Fruit fly (Drosophila melanogaster) whole organism, adult: ENCODE measurements around the gene grk.

Experiments used
- CG14711 ChIP-seq: fragments of 200-800 bp; sonication (Bioruptor generic); optimal IDR thresholded peaks from 2 replicates; lab custom pipeline; 2018; ENCODE audit warnings: missing biosample characterization, mild to moderate bottlenecking, missing genetic modification characterization, moderate library complexity
- CG33017 ChIP-seq: fragments of 200-800 bp; sonication (Bioruptor generic); optimal IDR thresholded peaks from 2 replicates; lab custom pipeline; 2018; ENCODE audit warnings: missing biosample characterization, mild to moderate bottlenecking, missing genetic modification characterization, moderate library complexity
- CG5204 ChIP-seq: fragments of 200-800 bp; sonication (Bioruptor generic); optimal IDR thresholded peaks from 2 replicates; lab custom pipeline; 2016; ENCODE audit warnings: missing biosample characterization, missing genetic modification characterization
- Crg-1 ChIP-seq: fragments of 200-800 bp; sonication (Bioruptor generic); optimal IDR thresholded peaks from 2 replicates; lab custom pipeline; 2016; ENCODE audit warnings: missing biosample characterization, missing genetic modification characterization
- bab1 ChIP-seq: fragments of 200-800 bp; sonication (Bioruptor generic); optimal IDR thresholded peaks from 3 replicates; lab custom pipeline; 2019; ENCODE audit warnings: missing biosample characterization, mild to moderate bottlenecking, missing genetic modification characterization, moderate library complexity
- cic ChIP-seq: fragments of 200-800 bp; sonication (Bioruptor generic); optimal IDR thresholded peaks from 2 replicates; lab custom pipeline; 2017; ENCODE audit warnings: missing biosample characterization, mild to moderate bottlenecking, missing genetic modification characterization, moderate library complexity
- cnc ChIP-seq, 2 experiments: fragments of >200 bp; optimal IDR thresholded peaks; 2 replicates each; lab custom pipeline; 2017
- tj ChIP-seq: fragments of 200-800 bp; sonication (Bioruptor generic); optimal IDR thresholded peaks from 3 replicates; lab custom pipeline; 2017; ENCODE audit warnings: missing biosample characterization, mild to moderate bottlenecking, missing genetic modification characterization, moderate library complexity
- toe ChIP-seq: fragments of 200-800 bp; sonication (Bioruptor generic); optimal IDR thresholded peaks from 2 replicates; lab custom pipeline; 2016; ENCODE audit warnings: missing biosample characterization, missing genetic modification characterization

dm6 chr2L:8423460-8424089, 9.8 kb downstream of the grk start:
- TF ChIP-seq bab1 (GFP tag; lab: Kevin White, UChicago) (no peak), toe (GFP tag; lab: Kevin White, UChicago) (no peak), CG33017 (tag; lab: Kevin White, UChicago) (no peak), CG5204 (GFP tag; lab: Kevin White, UChicago) (no peak), tj (peak; percentile 90), CG14711 (tag; lab: Kevin White, UChicago) (no peak), Crg-1 (GFP tag; lab: Kevin White, UChicago) (no peak), cnc (optimal IDR thresholded peaks at IDR 0.05; lab: Kevin White, UChicago) (no peak), cic (no peak)
